Worm (Caenorhabditis elegans) whole organism, L1 larva: ENCODE data around the gene F19F10.11.

Source experiments
- ama-1 ChIP-seq: fragments of 150-350 bp; optimal IDR thresholded peaks from 2 replicates; lab custom pipeline; 2014
- hpl-2 ChIP-seq: fragments of 150-350 bp; optimal IDR thresholded peaks from 2 replicates; lab custom pipeline; 2014; ENCODE audit warnings: missing biosample characterization, missing genetic modification reagents, missing genetic modification characterization
- jun-1 ChIP-seq: fragments of 150-350 bp; optimal IDR thresholded peaks from 2 replicates; lab custom pipeline; 2014; ENCODE audit warnings: missing biosample characterization, missing genetic modification reagents, missing genetic modification characterization
- lin-15B ChIP-seq: fragments of 150-350 bp; sonication (generic microtip); optimal IDR thresholded peaks from 3 replicates; lab custom pipeline; 2014; ENCODE audit warnings: missing biosample characterization, missing genetic modification characterization
- mdl-1 ChIP-seq, 2 experiments: fragments of 150-350 bp; optimal IDR thresholded peaks; 2 replicates each; lab custom pipeline; 2014 to 2017; ENCODE audit warnings: missing biosample characterization in 2 of 2, missing genetic modification characterization in 2 of 2, inconsistent platforms in 1 of 2
- mef-2 ChIP-seq: fragments of 150-350 bp; optimal IDR thresholded peaks from 2 replicates; lab custom pipeline; 2014; ENCODE audit warnings: missing biosample characterization, missing genetic modification characterization
- pqm-1 ChIP-seq: sonication (generic microtip); optimal IDR thresholded peaks from 3 replicates; lab custom pipeline; 2017; ENCODE audit warnings: missing biosample characterization, missing genetic modification characterization
- ztf-11 ChIP-seq, 2 experiments: sonication (generic microtip); optimal IDR thresholded peaks; 2 replicates each; lab custom pipeline; 2016 to 2017; ENCODE audit warnings: missing genetic modification characterization in 2 of 2, missing biosample characterization in 1 of 2, missing compliant biosample characterization in 1 of 2

DNA sequence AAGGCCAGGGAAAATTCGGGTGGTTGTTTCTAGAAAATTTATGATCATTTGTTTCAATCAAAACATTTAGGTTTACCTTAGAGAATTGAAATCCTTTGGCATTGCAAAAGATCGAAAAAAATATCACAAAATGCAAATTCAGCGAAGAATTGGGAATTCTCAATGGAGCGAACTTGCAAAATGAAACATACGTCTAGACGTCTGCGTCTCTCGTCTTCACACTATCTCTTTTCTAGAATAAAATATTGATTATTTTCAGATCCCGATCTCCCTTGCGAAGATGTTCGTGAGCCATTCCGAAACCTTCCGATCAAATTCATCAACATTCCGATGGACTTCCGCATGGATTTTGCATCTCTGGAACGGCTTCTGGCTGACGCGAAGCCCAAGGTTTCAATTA lies 7.1 kb downstream of the F19F10.11 start, which contains the start of gene ets-6:
- TF ChIP-seq pqm-1, result no peak
- TF ChIP-seq ztf-11 (tag; optimal IDR thresholded peaks at IDR 0.05; lab: Kevin White, UChicago), result no peak
- peak; percentile 49 for TF ChIP-seq jun-1
- TF ChIP-seq mef-2 (tag; lab: Kevin White, UChicago), result no peak
- no peak for TF ChIP-seq ama-1
- no peak for TF ChIP-seq hpl-2 (GFP tag; lab: Kevin White, UChicago)
- peak; percentile 2 for TF ChIP-seq lin-15B (tag; lab: Kevin White, UChicago)
- TF ChIP-seq mdl-1 (tag; optimal IDR thresholded peaks at IDR 0.05; lab: Kevin White, UChicago), result no peak
